Fruit fly (Drosophila melanogaster) whole organism, adult: Measurements from ENCODE around the gene noc.

Experiments used
- Crg-1 ChIP-seq: fragments of 200-800 bp; sonication (Bioruptor generic); optimal IDR thresholded peaks from 2 replicates; lab custom pipeline; 2016; ENCODE audit warnings: missing biosample characterization, missing genetic modification characterization
- Hr96 ChIP-seq: fragments of 200-800 bp; sonication (Bioruptor generic); optimal IDR thresholded peaks from 2 replicates; lab custom pipeline; 2016; ENCODE audit warnings: missing biosample characterization, missing genetic modification characterization
- cic ChIP-seq: fragments of 200-800 bp; sonication (Bioruptor generic); optimal IDR thresholded peaks from 2 replicates; lab custom pipeline; 2017; ENCODE audit warnings: missing biosample characterization, mild to moderate bottlenecking, missing genetic modification characterization, moderate library complexity
- cnc ChIP-seq, 2 experiments: fragments of >200 bp; optimal IDR thresholded peaks; 2 replicates each; lab custom pipeline; 2017
- kay ChIP-seq: fragments of 200-800 bp; sonication (Bioruptor generic); peaks from one replicate; lab custom pipeline; 2016; ENCODE audit warnings: missing biosample characterization, missing genetic modification characterization, borderline replicate concordance
- ovo ChIP-seq: fragments of 200-800 bp; sonication (Bioruptor generic); optimal IDR thresholded peaks from 2 replicates; lab custom pipeline; 2016; ENCODE audit warnings: missing biosample characterization, missing genetic modification characterization
- pad ChIP-seq: fragments of 200-800 bp; sonication (Bioruptor generic); optimal IDR thresholded peaks from 3 replicates; lab custom pipeline; 2017; ENCODE audit warnings: missing biosample characterization, missing genetic modification characterization, mild to moderate bottlenecking, moderate library complexity, missing genetic modification reagents
- toe ChIP-seq: fragments of 200-800 bp; sonication (Bioruptor generic); optimal IDR thresholded peaks from 2 replicates; lab custom pipeline; 2016; ENCODE audit warnings: missing biosample characterization, missing genetic modification characterization

DNA sequence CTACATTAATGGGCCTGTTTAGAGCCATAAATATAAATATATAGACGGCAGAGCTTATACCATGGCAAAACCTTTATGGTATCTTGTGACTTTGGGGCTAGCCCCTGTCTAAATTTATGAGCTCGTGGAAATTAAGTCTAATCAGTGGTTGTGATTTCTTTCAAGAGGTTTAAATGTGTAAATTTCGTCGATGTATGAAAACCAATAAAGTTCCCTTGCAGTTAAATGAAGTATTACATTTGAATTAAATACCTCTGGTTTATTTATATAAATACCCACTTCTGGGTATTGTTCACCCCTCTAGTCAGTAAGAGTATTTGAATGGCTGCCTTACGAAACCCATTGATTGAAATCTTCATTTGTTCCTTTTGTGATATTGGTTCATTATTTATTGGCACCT is 5.7 kb downstream of the noc start:
- no peak for TF ChIP-seq Hr96 (GFP tag; lab: Kevin White, UChicago)
- TF ChIP-seq Crg-1 (GFP tag; lab: Kevin White, UChicago): no peak
- TF ChIP-seq cic: no peak
- TF ChIP-seq cnc (optimal IDR thresholded peaks at IDR 0.05; lab: Kevin White, UChicago): no peak
- TF ChIP-seq ovo (GFP tag; lab: Kevin White, UChicago): no peak
- TF ChIP-seq toe (GFP tag; lab: Kevin White, UChicago): no peak
- TF ChIP-seq kay (GFP tag; lab: Kevin White, UChicago): no peak
- no peak for TF ChIP-seq pad
